Worm (Caenorhabditis elegans): Measurements from ENCODE around the gene math-14.
"Not testable (repeated sequence)": the region's sequence is repeated elsewhere in the genome, so short reads cannot be mapped to it uniquely, and the experiment has no call there.

The math-14 gene

DNA sequence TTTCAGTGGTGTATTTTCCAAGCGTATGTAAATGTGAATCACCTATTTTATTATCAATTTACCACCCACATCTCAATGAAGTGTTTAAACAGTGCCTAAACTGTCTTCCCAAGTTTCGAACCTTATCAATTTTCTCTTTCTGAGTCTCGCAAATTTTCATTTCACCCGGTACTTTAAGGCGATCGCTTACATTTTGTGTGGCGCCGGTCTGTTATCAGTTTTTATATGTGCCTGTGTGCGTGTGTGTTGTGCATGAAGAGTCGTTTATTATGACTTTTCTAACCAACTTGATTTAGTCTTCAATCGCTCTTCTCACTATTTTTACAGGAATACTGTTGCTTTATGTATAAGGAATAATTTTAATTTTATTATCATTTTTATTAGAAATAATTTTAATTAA, 45.6 kb upstream of the math-14 start:
- TF ChIP-seq pqm-1 (tag; optimal IDR thresholded peaks at IDR 0.05) (peak; percentile 19), dmd-6 (GFP tag; IDR thresholded peaks at IDR 0.05) (peak; percentile 61), hlh-11 (tag; optimal IDR thresholded peaks at IDR 0.05) (peak; percentile 16), php-3 (GFP tag; IDR thresholded peaks at IDR 0.05) (0 out of 2 replicates have a peak, but pooled peaks have one; percentile 32)

DNA sequence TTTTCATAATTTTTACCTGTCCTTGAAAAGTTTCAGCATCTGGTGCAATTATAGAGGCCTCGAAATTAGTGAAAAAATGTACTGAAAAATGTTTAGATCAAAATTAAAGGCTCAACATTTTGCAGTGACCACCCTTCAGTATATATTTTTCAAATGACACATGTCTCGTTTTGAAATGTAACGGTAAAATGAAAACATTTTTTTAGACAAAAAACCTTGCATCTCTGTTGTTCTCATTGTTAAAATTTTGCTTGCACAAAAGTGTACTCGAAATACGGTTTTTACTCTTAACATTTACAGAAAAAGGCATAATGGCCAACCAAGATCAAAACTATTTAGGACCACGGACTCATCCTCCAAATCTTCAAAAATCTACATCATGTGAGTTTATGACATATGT, 44.9 kb upstream of the math-14 start, which contains the start of gene math-41:
Gene math-41, plus strand, starts transcription at position 301 of the 400 bp plus-strand sequence.
- TF ChIP-seq Y5F2A.4 (GFP tag; optimal IDR thresholded peaks at IDR 0.05); Y105C5A.15 (GFP tag; IDR thresholded peaks at IDR 0.05); nhr-42 (GFP tag; IDR thresholded peaks at IDR 0.05): not testable (repeated sequence)

DNA sequence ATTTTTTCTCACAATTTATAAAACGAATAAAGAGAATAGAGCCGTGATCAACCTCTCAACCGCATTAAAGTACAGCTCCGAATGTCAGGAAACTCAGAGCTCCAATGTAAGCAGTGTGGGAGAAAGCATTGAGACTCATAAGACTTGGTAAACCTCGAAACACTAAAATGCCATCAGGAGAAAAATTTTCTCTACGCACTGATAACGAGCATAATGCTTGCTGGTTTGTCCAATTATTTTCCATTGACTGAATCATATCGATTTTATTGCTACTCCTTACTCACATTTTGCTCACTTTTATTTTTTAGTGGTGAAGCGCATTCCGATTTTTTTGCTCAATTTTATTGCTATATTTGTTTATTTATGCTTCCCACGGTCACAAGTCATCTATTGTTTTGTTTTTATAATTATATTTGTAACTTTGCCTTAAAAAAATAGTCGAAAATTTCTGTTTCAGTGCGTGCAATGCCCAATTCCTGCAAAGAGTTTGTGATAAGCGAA, 39.0 kb upstream of the math-14 start, which contains the start of gene math-40:
Gene math-40, plus strand, starts transcription at position 451 of the 501 bp plus-strand sequence.
- TF ChIP-seq F26F4.8 (GFP tag; conservative IDR thresholded peaks at IDR 0.05) (no peak), dmd-6 (GFP tag; IDR thresholded peaks at IDR 0.05) (peak; percentile 19; the same call in 1 of the 2 replicates), pqm-1 (tag; optimal IDR thresholded peaks at IDR 0.05) (peak; percentile 63), jun-1 (tag; optimal IDR thresholded peaks at IDR 0.05) (no peak)

DNA sequence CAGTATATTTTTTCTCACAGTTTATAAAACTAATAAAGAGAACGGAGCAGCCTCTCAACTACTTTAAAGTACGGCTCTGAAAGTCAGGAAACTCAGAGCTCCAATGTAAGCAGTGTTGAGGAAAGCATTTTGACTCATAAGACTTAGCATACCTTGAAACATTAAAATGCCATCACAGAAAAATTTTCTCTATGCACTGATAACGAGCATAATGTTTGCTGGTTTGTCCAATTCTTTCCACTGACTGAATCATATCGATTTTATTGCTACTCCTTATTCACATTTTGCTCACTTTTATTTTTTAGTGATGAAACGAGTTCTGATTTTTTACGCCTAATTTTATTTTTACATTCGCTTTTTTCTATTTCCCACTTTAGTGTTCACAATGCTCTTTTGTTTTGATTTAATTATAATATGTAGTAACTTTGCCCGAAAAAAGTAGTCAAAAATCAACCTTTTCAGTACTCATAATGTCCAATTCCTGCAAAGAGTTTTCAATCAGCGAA, 37.3 kb upstream of the math-14 start, which contains the start of gene math-39:
Gene math-39, plus strand, starts transcription at position 456 of the 506 bp plus-strand sequence.
- TF ChIP-seq pqm-1 (tag; optimal IDR thresholded peaks at IDR 0.05) (peak; percentile 40), nhr-28 (tag; optimal IDR thresholded peaks at IDR 0.05) (peak; percentile 10), mdt-29 (GFP tag; IDR thresholded peaks at IDR 0.05) (no peak)

DNA sequence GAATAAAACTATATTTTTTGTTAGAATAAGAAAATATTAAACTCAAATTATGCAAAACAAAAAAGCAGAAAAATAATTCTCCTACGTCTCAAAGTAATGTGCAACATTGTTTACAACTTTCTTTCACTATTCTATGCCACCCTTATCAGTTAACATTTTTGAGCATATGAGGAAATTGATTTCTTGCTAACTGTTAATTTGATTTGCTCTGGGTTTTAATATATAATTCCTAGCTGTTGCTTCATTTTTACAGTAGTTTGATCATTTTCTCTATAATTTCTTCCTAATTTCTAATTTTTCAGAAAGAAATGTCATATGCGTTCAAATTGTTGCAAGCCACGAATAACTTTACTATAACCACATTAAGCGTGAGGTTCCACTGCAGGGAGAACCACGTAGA, 33.0 kb upstream of the math-14 start, which contains the start of gene T08E11.1:
Gene T08E11.1, plus strand, starts transcription at position 301 of the 400 bp plus-strand sequence.
- TF ChIP-seq daf-8 (GFP tag; IDR thresholded peaks at IDR 0.05) (no peak), daf-16 (GFP tag; optimal IDR thresholded peaks at IDR 0.05) (no peak), daf-16 (tag; optimal IDR thresholded peaks at IDR 0.05) (peak; percentile 21), nhr-48 (tag; optimal IDR thresholded peaks at IDR 0.05) (no peak), lin-38 (GFP tag; IDR thresholded peaks at IDR 0.05) (no peak)

DNA sequence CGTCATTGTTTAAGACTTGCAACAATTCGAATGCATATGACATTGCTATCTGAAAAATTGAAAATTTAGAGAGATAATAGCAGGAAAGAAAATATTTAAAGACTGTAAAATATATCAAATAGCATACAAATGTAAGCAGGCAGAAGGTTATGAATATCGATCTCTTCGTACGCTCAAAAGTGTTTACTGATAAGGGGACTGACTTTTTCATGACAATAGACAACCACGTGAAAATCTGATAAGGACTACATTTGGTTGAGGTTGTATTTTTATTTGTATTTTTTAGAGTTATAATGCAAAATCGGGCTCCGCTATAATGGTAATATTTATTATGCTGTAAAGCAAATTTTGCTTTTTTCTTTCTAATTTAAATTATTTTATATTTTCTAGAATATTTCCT, 26.3 kb upstream of the math-14 start, which contains the start of the genes C52E2.5 and C52E2.4:
Gene C52E2.5, minus strand, starts transcription at position 43 of the 400 bp plus-strand sequence.
Gene C52E2.4, plus strand, starts transcription at position 252 of the 400 bp plus-strand sequence.
- TF ChIP-seq Y75B8A.6 (GFP tag; IDR thresholded peaks at IDR 0.05) (no peak), nhr-28 (tag; optimal IDR thresholded peaks at IDR 0.05) (peak; percentile 82), T20F7.1 (GFP tag; optimal IDR thresholded peaks at IDR 0.05) (no peak), sdz-12 (GFP tag; optimal IDR thresholded peaks at IDR 0.05) (no peak), dve-1 (tag; optimal IDR thresholded peaks at IDR 0.05; ENCODE audit: insufficient read depth) (peak; percentile 58), hlh-30 (tag; optimal IDR thresholded peaks at IDR 0.05; ENCODE audit: insufficient read depth) (peak; percentile 33), php-3 (GFP tag; IDR thresholded peaks at IDR 0.05) (0 out of 2 replicates have a peak, but pooled peaks have one; percentile 29), Y5F2A.4 (GFP tag; optimal IDR thresholded peaks at IDR 0.05) (no peak), duxl-1 (tag; optimal IDR thresholded peaks at IDR 0.05; ENCODE audit: poor library complexity) (peak; percentile 49), nhr-42 (GFP tag; IDR thresholded peaks at IDR 0.05) (no peak), hif-1 (tag; optimal IDR thresholded peaks at IDR 0.05) (no peak), nhr-76 (tag; optimal IDR thresholded peaks at IDR 0.05) (no peak), lin-38 (GFP tag; IDR thresholded peaks at IDR 0.05) (no peak), ztf-11 (tag; optimal IDR thresholded peaks at IDR 0.05) (no peak), dmd-6 (GFP tag; IDR thresholded peaks at IDR 0.05) (peak; percentile 64), daf-16 (GFP tag; optimal IDR thresholded peaks at IDR 0.05) (no peak), daf-16 (tag; optimal IDR thresholded peaks at IDR 0.05) (peak; percentile 96), hlh-11 (tag; optimal IDR thresholded peaks at IDR 0.05) (no peak), aha-1 (tag) (no peak), pqm-1 (tag; optimal IDR thresholded peaks at IDR 0.05) (peak; percentile 87), zip-2 (tag; optimal IDR thresholded peaks at IDR 0.05) (no peak)

All from whole organism, L4 larva.